Worm (Caenorhabditis elegans): Measurements from ENCODE around the gene ttll-12.
A peak's percentile ranks its signal among the peaks of the same experiment; 100 is the strongest.

Gene ttll-12

ce11 chrII:9319058-9319915 lies 19.5 kb upstream of the ttll-12 start, which contains the start of the genes csa-1 and wdfy-2:
Gene csa-1 (minus strand): TSS chrII:9319726.
Gene wdfy-2 (plus strand): TSS chrII:9319865.
- no peak for TF ChIP-seq zim-3 (tag; optimal IDR thresholded peaks at IDR 0.05)
- peak; percentile 87 for TF ChIP-seq madf-6 (GFP tag; IDR thresholded peaks at IDR 0.05)
- peak; percentile 4 for TF ChIP-seq snpc-1.3 (tag; optimal IDR thresholded peaks at IDR 0.05; ENCODE audit: insufficient read depth)
- TF ChIP-seq ceh-27 (GFP tag; optimal IDR thresholded peaks at IDR 0.05): no peak
- no peak for TF ChIP-seq repo-1 (tag; optimal IDR thresholded peaks at IDR 0.05)
- TF ChIP-seq lir-1 (GFP tag; conservative IDR thresholded peaks at IDR 0.05): no peak
- TF ChIP-seq madf-10 (tag; optimal IDR thresholded peaks at IDR 0.05): no peak
- no peak for TF ChIP-seq ztf-22 (GFP tag; optimal IDR thresholded peaks at IDR 0.05)
- no peak for TF ChIP-seq dox-1 (GFP tag; IDR thresholded peaks at IDR 0.05)
- TF ChIP-seq B0261.1 (tag; optimal IDR thresholded peaks at IDR 0.05): no peak
- TF ChIP-seq T26A5.8 (tag; optimal IDR thresholded peaks at IDR 0.05): no peak
- 0 out of 2 replicates have a peak, but pooled peaks have one; percentile 31 for TF ChIP-seq D2030.7 (GFP tag; IDR thresholded peaks at IDR 0.05)
- TF ChIP-seq lsl-1 (GFP tag; optimal IDR thresholded peaks at IDR 0.05): peak; percentile 79
- TF ChIP-seq xnd-1 (tag; optimal IDR thresholded peaks at IDR 0.05): peak; percentile 77
- TF ChIP-seq F33H1.4 (GFP tag; IDR thresholded peaks at IDR 0.05): peak; percentile 85
- TF ChIP-seq snpc-1.1 (tag; optimal IDR thresholded peaks at IDR 0.05; ENCODE audit: insufficient read depth): no peak
- no peak for TF ChIP-seq F22D6.2 (tag; optimal IDR thresholded peaks at IDR 0.05)
- no peak for TF ChIP-seq ceh-100 (GFP tag; IDR thresholded peaks at IDR 0.05)
- TF ChIP-seq attf-6 (GFP tag; IDR thresholded peaks at IDR 0.05): no peak
- no peak for TF ChIP-seq ceh-79 (tag; optimal IDR thresholded peaks at IDR 0.05)
- no peak for TF ChIP-seq Y79H2A.3 (GFP tag; conservative IDR thresholded peaks at IDR 0.05)
- no peak for TF ChIP-seq egl-18 (GFP tag; IDR thresholded peaks at IDR 0.05)
- peak; percentile 85 for TF ChIP-seq madf-8 (GFP tag; conservative IDR thresholded peaks at IDR 0.05)
- no peak for TF ChIP-seq snpc-3.4 (tag; optimal IDR thresholded peaks at IDR 0.05)
- no peak for TF ChIP-seq ztf-6 (GFP tag; IDR thresholded peaks at IDR 0.05)

ce11 chrII:9322870-9323349 lies 15.9 kb upstream of the ttll-12 start, which contains the start of gene rab-39:
Gene rab-39 (minus strand): TSS chrII:9322920.
- TF ChIP-seq dox-1 (GFP tag; IDR thresholded peaks at IDR 0.05) (no peak), F33H1.4 (GFP tag; IDR thresholded peaks at IDR 0.05) (peak; percentile 74)

- TF ChIP-seq cebp-1 (GFP tag; IDR thresholded peaks at IDR 0.05) (no peak), cebp-1 (tag; optimal IDR thresholded peaks at IDR 0.05) (peak; percentile 66), athp-1 (tag; optimal IDR thresholded peaks at IDR 0.05) (no peak)
Measured at ce11 chrII:9323660-9324059, 15.1 kb upstream of the ttll-12 start, which contains the start of gene egli-1. Gene egli-1 (plus strand): TSS chrII:9323960.

ce11 chrII:9324824-9325351 lies 13.9 kb upstream of the ttll-12 start, which contains the start of gene eat-3:
Gene eat-3 (plus strand): TSS chrII:9324874.
- TF ChIP-seq sea-2 (GFP tag; IDR thresholded peaks at IDR 0.05): no peak
- TF ChIP-seq cebp-1 (GFP tag; IDR thresholded peaks at IDR 0.05): no peak
- TF ChIP-seq cebp-1 (tag; optimal IDR thresholded peaks at IDR 0.05): peak; percentile 43
- TF ChIP-seq lin-40 (tag; optimal IDR thresholded peaks at IDR 0.05): peak; percentile 17
- TF ChIP-seq D2030.7 (GFP tag; IDR thresholded peaks at IDR 0.05): no peak
